Worm (Caenorhabditis elegans) whole organism, L2 larva: ENCODE data around the gene let-756.

ENCODE experiments used
- C34F6.9 ChIP-seq: fragments of 150-350 bp; optimal IDR thresholded peaks from 2 replicates; lab custom pipeline; 2014; ENCODE audit warnings: missing biosample characterization, missing genetic modification characterization
- F13H6.1 ChIP-seq: sonication (generic microtip); optimal IDR thresholded peaks from 2 replicates; lab custom pipeline; 2016; ENCODE audit warnings: missing genetic modification characterization, missing compliant biosample characterization
- R02D3.7 ChIP-seq: fragments of 150-350 bp; optimal IDR thresholded peaks from 2 replicates; lab custom pipeline; 2014; ENCODE audit warnings: missing biosample characterization, missing genetic modification characterization
- Y55F3AM.14 ChIP-seq: fragments of 200-800 bp; sonication (Bioruptor generic); optimal IDR thresholded peaks from 2 replicates; lab custom pipeline; 2018; ENCODE audit warnings: mild to moderate bottlenecking, missing genetic modification characterization, missing compliant biosample characterization
- ZK546.5 ChIP-seq: sonication (generic microtip); optimal IDR thresholded peaks from 2 replicates; lab custom pipeline; 2017; ENCODE audit warnings: missing biosample characterization, missing genetic modification characterization
- alr-1 ChIP-seq: fragments of 150-350 bp; optimal IDR thresholded peaks from 2 replicates; lab custom pipeline; 2014; ENCODE audit warnings: missing biosample characterization, missing genetic modification characterization
- aly-2 ChIP-seq: fragments of 150-350 bp; optimal IDR thresholded peaks from 2 replicates; lab custom pipeline; 2014; ENCODE audit warnings: missing biosample characterization, missing genetic modification characterization
- ama-1 ChIP-seq: fragments of 150-350 bp; optimal IDR thresholded peaks from 2 replicates; lab custom pipeline; 2018; ENCODE audit warnings: inconsistent platforms
- blmp-1 ChIP-seq: sonication (generic microtip); optimal IDR thresholded peaks from 2 replicates; lab custom pipeline; 2017; ENCODE audit warnings: missing genetic modification characterization, mild to moderate bottlenecking, missing compliant biosample characterization, antibody characterized with exemption, moderate library complexity; ENCODE audit not compliant: insufficient read depth
- ceh-16 ChIP-seq: fragments of 150-350 bp; optimal IDR thresholded peaks from 2 replicates; lab custom pipeline; 2014; ENCODE audit warnings: missing biosample characterization, missing genetic modification characterization
- ceh-82 ChIP-seq: fragments of 150-350 bp; optimal IDR thresholded peaks from 2 replicates; lab custom pipeline; 2014; ENCODE audit warnings: missing biosample characterization, missing genetic modification characterization
- crh-2 ChIP-seq: sonication (generic microtip); optimal IDR thresholded peaks from 2 replicates; lab custom pipeline; 2017; ENCODE audit warnings: missing biosample characterization, missing genetic modification characterization
- dmd-4 ChIP-seq: sonication (generic microtip); optimal IDR thresholded peaks from 2 replicates; lab custom pipeline; 2017; ENCODE audit warnings: missing biosample characterization, missing genetic modification characterization
- egl-27 ChIP-seq: sonication (generic microtip); optimal IDR thresholded peaks from 3 replicates; lab custom pipeline; 2017; ENCODE audit warnings: missing biosample characterization, missing genetic modification reagents, missing genetic modification characterization
- elt-1 ChIP-seq: fragments of 150-350 bp; optimal IDR thresholded peaks from 2 replicates; lab custom pipeline; 2014; ENCODE audit warnings: missing biosample characterization, missing genetic modification characterization
- elt-3 ChIP-seq: sonication (generic microtip); optimal IDR thresholded peaks from 2 replicates; lab custom pipeline; 2017; ENCODE audit warnings: missing biosample characterization, missing genetic modification characterization
- fos-1 ChIP-seq: fragments of 150-350 bp; optimal IDR thresholded peaks from 2 replicates; lab custom pipeline; 2014; ENCODE audit warnings: missing biosample characterization, missing genetic modification characterization
- lin-11 ChIP-seq: fragments of 150-350 bp; sonication (generic microtip); optimal IDR thresholded peaks from 2 replicates; lab custom pipeline; 2014; ENCODE audit warnings: missing biosample characterization, missing genetic modification characterization, inconsistent platforms, mixed read lengths
- lin-13 ChIP-seq: fragments of 150-350 bp; optimal IDR thresholded peaks from 2 replicates; lab custom pipeline; 2014; ENCODE audit warnings: missing biosample characterization, missing genetic modification reagents, missing genetic modification characterization
- lin-39 ChIP-seq: fragments of 150-350 bp; optimal IDR thresholded peaks from 2 replicates; lab custom pipeline; 2014; ENCODE audit warnings: missing biosample characterization, missing genetic modification reagents, missing genetic modification characterization
- lsy-2 ChIP-seq, 2 experiments: fragments of 150-350 bp in 1 of 2; sonication (generic microtip) in 1 of 2; optimal IDR thresholded peaks; 2 replicates each; lab custom pipeline; 2014 to 2017; ENCODE audit warnings: missing biosample characterization in 2 of 2, missing genetic modification characterization in 2 of 2
- mab-5 ChIP-seq: fragments of 150-350 bp; optimal IDR thresholded peaks from 2 replicates; lab custom pipeline; 2014; ENCODE audit warnings: missing biosample characterization, missing genetic modification characterization
- mbf-1 ChIP-seq: sonication (generic microtip); optimal IDR thresholded peaks from 2 replicates; lab custom pipeline; 2017; ENCODE audit warnings: missing biosample characterization, missing genetic modification characterization
- mdl-1 ChIP-seq, 2 experiments: fragments of 150-350 bp in 1 of 2; sonication (generic microtip) in 1 of 2; optimal IDR thresholded peaks; 2 replicates each; lab custom pipeline; 2017; ENCODE audit warnings: missing biosample characterization in 2 of 2, missing genetic modification characterization in 2 of 2
- nhr-10 ChIP-seq: sonication (generic microtip); optimal IDR thresholded peaks from 2 replicates; lab custom pipeline; 2017; ENCODE audit warnings: missing biosample characterization, missing genetic modification characterization
- nhr-11 ChIP-seq: fragments of 150-350 bp; optimal IDR thresholded peaks from 2 replicates; lab custom pipeline; 2014; ENCODE audit warnings: missing biosample characterization, missing genetic modification characterization
- nhr-12 ChIP-seq: fragments of 150-350 bp; optimal IDR thresholded peaks from 2 replicates; lab custom pipeline; 2014; ENCODE audit warnings: missing biosample characterization, missing genetic modification characterization
- nhr-129 ChIP-seq: fragments of 150-350 bp; optimal IDR thresholded peaks from 2 replicates; lab custom pipeline; 2014; ENCODE audit warnings: missing biosample characterization, missing genetic modification characterization
- nhr-21 ChIP-seq: fragments of 150-350 bp; optimal IDR thresholded peaks from 2 replicates; lab custom pipeline; 2014; ENCODE audit warnings: missing biosample characterization, missing genetic modification characterization
- nhr-23 ChIP-seq: fragments of 150-350 bp; optimal IDR thresholded peaks from 2 replicates; lab custom pipeline; 2014; ENCODE audit warnings: missing biosample characterization, missing genetic modification reagents, missing genetic modification characterization
- nhr-237 ChIP-seq: fragments of 150-350 bp; optimal IDR thresholded peaks from 2 replicates; lab custom pipeline; 2014; ENCODE audit warnings: missing biosample characterization, missing genetic modification characterization
- nhr-25 ChIP-seq: fragments of 150-350 bp; sonication (generic microtip); optimal IDR thresholded peaks from 3 replicates; lab custom pipeline; 2014; ENCODE audit warnings: missing biosample characterization, missing genetic modification characterization
- nhr-6 ChIP-seq: fragments of 150-350 bp; optimal IDR thresholded peaks from 2 replicates; lab custom pipeline; 2014; ENCODE audit warnings: missing biosample characterization, missing genetic modification characterization
- nhr-77 ChIP-seq: fragments of 150-350 bp; optimal IDR thresholded peaks from 2 replicates; lab custom pipeline; 2014; ENCODE audit warnings: missing biosample characterization, missing genetic modification characterization
- peb-1 ChIP-seq: fragments of 150-350 bp; optimal IDR thresholded peaks from 2 replicates; lab custom pipeline; 2014; ENCODE audit warnings: missing biosample characterization, missing genetic modification characterization
- sem-4 ChIP-seq: fragments of 150-350 bp; optimal IDR thresholded peaks from 2 replicates; lab custom pipeline; 2014; ENCODE audit warnings: missing biosample characterization, missing genetic modification reagents, missing genetic modification characterization
- skn-1 ChIP-seq: sonication (generic microtip); optimal IDR thresholded peaks from 2 replicates; lab custom pipeline; 2017; ENCODE audit warnings: missing biosample characterization, missing genetic modification characterization
- sma-3 ChIP-seq: sonication (generic microtip); optimal IDR thresholded peaks from 2 replicates; lab custom pipeline; 2016; ENCODE audit warnings: missing genetic modification reagents, missing genetic modification characterization, missing compliant biosample characterization
- sma-9 ChIP-seq, 2 experiments: fragments of 150-350 bp in 1 of 2; sonication (generic microtip) in 1 of 2; optimal IDR thresholded peaks; 2 replicates each; lab custom pipeline; 2014 to 2016; ENCODE audit warnings: missing genetic modification characterization in 2 of 2, mild to moderate bottlenecking in 1 of 2, missing biosample characterization in 1 of 2, missing compliant biosample characterization in 1 of 2, missing genetic modification reagents in 1 of 2, moderate library complexity in 1 of 2
- snpc-4 ChIP-seq: fragments of 150-350 bp; optimal IDR thresholded peaks from 2 replicates; lab custom pipeline; 2014; ENCODE audit warnings: missing biosample characterization, missing genetic modification characterization
- unc-39 ChIP-seq: fragments of 150-350 bp; optimal IDR thresholded peaks from 2 replicates; lab custom pipeline; 2014; ENCODE audit warnings: missing biosample characterization, missing genetic modification characterization
- unc-55 ChIP-seq: fragments of 150-350 bp; sonication (generic microtip); optimal IDR thresholded peaks from 3 replicates; lab custom pipeline; 2014; ENCODE audit warnings: missing biosample characterization, missing genetic modification reagents, missing genetic modification characterization
- unc-62 ChIP-seq: fragments of 150-350 bp; optimal IDR thresholded peaks from 2 replicates; lab custom pipeline; 2014; ENCODE audit warnings: missing biosample characterization, missing genetic modification reagents, missing genetic modification characterization
- zag-1 ChIP-seq: fragments of 150-350 bp; optimal IDR thresholded peaks from 2 replicates; lab custom pipeline; 2014; ENCODE audit warnings: missing biosample characterization, missing genetic modification characterization
- ztf-1 ChIP-seq: fragments of 200-800 bp; sonication (Bioruptor generic); conservative IDR thresholded peaks from 2 replicates; pipeline ENCODE4 v1.3.6; 2022; ENCODE audit warnings: missing genetic modification characterization, missing compliant biosample characterization
- ztf-11 ChIP-seq: sonication (generic microtip); optimal IDR thresholded peaks from 2 replicates; lab custom pipeline; 2017; ENCODE audit warnings: missing biosample characterization, missing genetic modification characterization

Gene let-756

ce11 chrIII:6406829-6407228 is at the start of gene let-756:
let-756 (plus strand) TSS chrIII:6407129.
- TF ChIP-seq nhr-25 (tag; lab: Kevin White, UChicago) = no peak
- no peak for TF ChIP-seq zag-1 (tag; lab: Kevin White, UChicago)
- no peak for TF ChIP-seq lsy-2 (tag; optimal IDR thresholded peaks at IDR 0.05; lab: Kevin White, UChicago)
- no peak for TF ChIP-seq nhr-12 (tag; lab: Kevin White, UChicago)
- TF ChIP-seq ceh-16 (tag; lab: Kevin White, UChicago) = no peak
- TF ChIP-seq mdl-1 (tag; optimal IDR thresholded peaks at IDR 0.05; lab: Kevin White, UChicago) = no peak
- no peak for TF ChIP-seq alr-1 (tag; lab: Kevin White, UChicago)
- TF ChIP-seq unc-62 (GFP tag; lab: Kevin White, UChicago) = no peak
- TF ChIP-seq ceh-82 (tag; lab: Kevin White, UChicago) = no peak
- TF ChIP-seq ama-1 = no peak
- TF ChIP-seq lin-11 (tag; lab: Kevin White, UChicago) = no peak
- no peak for TF ChIP-seq nhr-23 (tag; lab: Kevin White, UChicago)
- no peak for TF ChIP-seq elt-1 (tag; lab: Kevin White, UChicago)
- no peak for TF ChIP-seq lin-13 (GFP tag; lab: Kevin White, UChicago)
- no peak for TF ChIP-seq mab-5 (tag; lab: Kevin White, UChicago)
- no peak for TF ChIP-seq ztf-1 (GFP tag; lab: Robert Waterston, UW)
- TF ChIP-seq nhr-77 (tag; lab: Kevin White, UChicago) = no peak
- TF ChIP-seq dmd-4 (tag; lab: Kevin White, UChicago) = no peak
- TF ChIP-seq fos-1 (tag; lab: Kevin White, UChicago) = no peak

- TF ChIP-seq nhr-6 (peak; percentile 4), nhr-25 (tag; lab: Kevin White, UChicago) (peak; percentile 15), R02D3.7 (no peak), ceh-16 (tag; lab: Kevin White, UChicago) (peak; percentile 77), nhr-77 (tag; lab: Kevin White, UChicago) (no peak), ztf-1 (GFP tag; lab: Robert Waterston, UW) (no peak), sma-9 (GFP tag; optimal IDR thresholded peaks at IDR 0.05; lab: Kevin White, UChicago) (peak; percentile 48), sma-9 (tag; optimal IDR thresholded peaks at IDR 0.05; lab: Kevin White, UChicago) (no peak), egl-27 (no peak)
These were observed 48.2 kb upstream of the let-756 start for ce11 chrIII:6358704-6359103.

- TF ChIP-seq C34F6.9 (tag; lab: Kevin White, UChicago) (no peak), blmp-1 (tag; lab: Kevin White, UChicago) (peak; percentile 86), unc-39 (tag; lab: Kevin White, UChicago) (no peak), lsy-2 (tag; optimal IDR thresholded peaks at IDR 0.05; lab: Kevin White, UChicago) (peak in 1 of 2 experiments; percentile 22), nhr-6 (no peak), egl-27 (peak; percentile 27), mab-5 (tag; lab: Kevin White, UChicago) (no peak), nhr-129 (tag; lab: Kevin White, UChicago) (peak; percentile 76), elt-3 (tag; lab: Kevin White, UChicago) (no peak), ztf-1 (GFP tag; lab: Robert Waterston, UW) (no peak), snpc-4 (tag; lab: Kevin White, UChicago) (no peak), nhr-10 (no peak), unc-62 (GFP tag; lab: Kevin White, UChicago) (no peak), Y55F3AM.14 (no peak), ztf-11 (tag; lab: Kevin White, UChicago) (no peak), ceh-16 (tag; lab: Kevin White, UChicago) (no peak), skn-1 (tag; lab: Kevin White, UChicago) (no peak), elt-1 (tag; lab: Kevin White, UChicago) (no peak), ceh-82 (tag; lab: Kevin White, UChicago) (no peak), lin-39 (tag; lab: Kevin White, UChicago) (no peak), nhr-77 (tag; lab: Kevin White, UChicago) (no peak), aly-2 (tag; lab: Kevin White, UChicago) (no peak), alr-1 (tag; lab: Kevin White, UChicago) (no peak), dmd-4 (tag; lab: Kevin White, UChicago) (no peak), sem-4 (tag; lab: Kevin White, UChicago) (no peak), F13H6.1 (tag; lab: Kevin White, UChicago) (no peak), crh-2 (tag; lab: Kevin White, UChicago) (no peak), ZK546.5 (tag; lab: Kevin White, UChicago) (no peak), lin-13 (GFP tag; lab: Kevin White, UChicago) (no peak), lin-11 (tag; lab: Kevin White, UChicago) (no peak), nhr-21 (peak; percentile 19), ama-1 (peak; percentile 14), sma-3 (GFP tag; lab: Kevin White, UChicago) (peak; percentile 2), nhr-12 (tag; lab: Kevin White, UChicago) (no peak), peb-1 (no peak), nhr-11 (tag; lab: Kevin White, UChicago) (no peak), nhr-237 (no peak), mbf-1 (no peak), fos-1 (tag; lab: Kevin White, UChicago) (peak; percentile 43), mdl-1 (tag; optimal IDR thresholded peaks at IDR 0.05; lab: Kevin White, UChicago) (no peak), unc-55 (GFP tag; lab: Kevin White, UChicago) (no peak)
These were observed 47.6 kb upstream of the let-756 start for ce11 chrIII:6359171-6359854.
